Worm (Caenorhabditis elegans) whole organism, L4/young adult: Measurements from ENCODE around the gene Y45F10B.12.
"Not testable (repeated sequence)": the region's sequence is repeated elsewhere in the genome, so short reads cannot be mapped to it uniquely, and the experiment has no call there.

Experiments used
- W03F9.2 ChIP-seq: fragments of 150-350 bp; optimal IDR thresholded peaks from 2 replicates; lab custom pipeline; 2014; ENCODE audit warnings: missing biosample characterization, missing genetic modification characterization
- dao-5 ChIP-seq: sonication (generic microtip); optimal IDR thresholded peaks from 2 replicates; lab custom pipeline; 2016; ENCODE audit warnings: missing genotype, missing genetic modification characterization, moderate library complexity, missing compliant biosample characterization
- him-1 ChIP-seq: sonication (generic microtip); optimal IDR thresholded peaks from 2 replicates; lab custom pipeline; 2016; ENCODE audit warnings: missing genotype, missing genetic modification reagents, missing genetic modification characterization, missing compliant biosample characterization

Y45F10B.12 gene

DNA sequence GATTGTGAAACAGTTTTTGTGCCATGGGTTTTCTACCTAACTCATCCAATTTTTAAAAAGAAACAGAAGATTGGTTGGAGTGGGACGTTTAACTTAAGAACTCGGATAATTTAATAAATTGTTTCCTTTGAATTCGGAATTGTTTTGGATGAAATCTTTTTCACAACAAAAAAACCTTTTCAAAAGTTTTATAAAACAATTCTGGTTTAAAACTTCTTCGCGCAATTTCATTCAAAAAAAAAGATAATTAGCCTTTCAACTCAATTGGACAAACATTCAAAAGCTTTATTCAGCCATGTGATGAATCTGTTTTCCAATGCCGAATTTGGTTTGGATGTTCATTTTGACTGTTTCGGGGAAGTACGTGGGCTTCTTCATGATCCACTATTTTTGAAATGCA is at the start of gene Y45F10B.12:
TSS of gene Y45F10B.12 (plus strand) at position 301 of the 400 bp plus-strand sequence.
- TF ChIP-seq W03F9.2 (tag; lab: Kevin White, UChicago) (no peak), him-1 (tag; lab: Kevin White, UChicago) (no peak), dao-5 (tag; lab: Kevin White, UChicago) (no peak)

DNA sequence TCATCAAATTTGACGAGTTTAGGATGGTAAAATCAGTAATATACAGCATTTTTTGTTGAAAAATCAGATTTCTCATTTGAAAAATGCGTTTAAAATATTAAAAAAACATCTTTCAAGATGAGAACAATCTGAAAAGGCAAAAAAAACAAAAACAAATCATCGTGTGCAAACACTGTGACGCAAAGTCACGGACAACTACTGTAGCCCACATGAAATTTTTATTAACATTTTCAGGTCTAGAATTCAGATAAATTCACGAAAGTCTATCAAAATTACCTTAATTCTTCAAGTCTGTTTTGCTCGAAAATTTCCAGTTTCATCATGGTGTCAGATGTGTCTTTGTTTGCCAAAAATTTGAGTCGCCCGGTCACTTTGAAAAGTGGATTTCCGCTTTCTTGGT is 48.4 kb upstream of the Y45F10B.12 start:
- TF ChIP-seq dao-5 (tag; lab: Kevin White, UChicago) = no peak
- no peak for TF ChIP-seq him-1 (tag; lab: Kevin White, UChicago)
- TF ChIP-seq W03F9.2 (tag; lab: Kevin White, UChicago) = no peak

DNA sequence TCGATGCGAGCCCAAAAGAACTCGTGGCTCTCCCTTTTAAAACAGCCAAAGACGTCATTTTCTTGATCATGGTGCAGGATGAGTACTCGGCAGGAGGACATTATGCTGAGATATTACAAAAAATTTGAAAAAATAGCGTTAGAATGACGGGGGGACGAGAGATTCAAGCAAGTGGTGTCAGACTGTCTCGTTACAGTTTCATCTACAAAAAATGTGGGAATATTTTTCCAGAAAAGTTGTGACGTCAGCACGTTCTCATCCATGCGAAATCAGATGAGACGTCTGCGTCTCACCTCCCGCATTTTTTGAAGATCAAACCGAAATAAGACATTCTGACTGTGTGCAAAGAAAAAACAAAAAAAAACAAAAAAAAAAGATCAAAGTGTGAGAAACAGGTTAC is 47.1 kb upstream of the Y45F10B.12 start, which contains the start of gene rsd-2:
TSS of gene rsd-2 (minus strand) at position 101 of the 400 bp plus-strand sequence.
- TF ChIP-seq him-1 (tag; lab: Kevin White, UChicago) = no peak
- no peak for TF ChIP-seq W03F9.2 (tag; lab: Kevin White, UChicago)
- TF ChIP-seq dao-5 (tag; lab: Kevin White, UChicago) = no peak

DNA sequence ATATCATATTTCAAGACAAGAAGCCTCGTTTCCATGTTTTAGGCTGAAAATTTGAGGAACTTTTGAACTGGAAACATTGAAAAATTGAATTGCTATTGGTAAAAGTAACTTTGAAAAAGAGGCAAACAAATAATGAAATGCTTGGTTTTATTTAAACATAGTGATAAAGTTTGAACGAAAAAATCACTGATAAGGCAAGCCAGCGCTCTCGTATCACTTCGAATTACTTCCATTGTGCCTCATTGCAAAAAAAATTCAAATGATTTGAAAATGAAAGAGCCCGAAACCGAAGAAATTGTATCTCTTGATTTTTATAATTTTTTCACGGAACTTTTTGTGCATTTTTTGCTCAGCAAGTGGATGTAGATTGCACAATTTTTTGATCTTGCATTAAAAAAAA is 39.1 kb upstream of the Y45F10B.12 start, which contains the start of gene F52G2.3:
TSS of gene F52G2.3 (minus strand) at position 43 of the 400 bp plus-strand sequence.
- no peak for TF ChIP-seq W03F9.2 (tag; lab: Kevin White, UChicago)
- no peak for TF ChIP-seq him-1 (tag; lab: Kevin White, UChicago)
- no peak for TF ChIP-seq dao-5 (tag; lab: Kevin White, UChicago)

DNA sequence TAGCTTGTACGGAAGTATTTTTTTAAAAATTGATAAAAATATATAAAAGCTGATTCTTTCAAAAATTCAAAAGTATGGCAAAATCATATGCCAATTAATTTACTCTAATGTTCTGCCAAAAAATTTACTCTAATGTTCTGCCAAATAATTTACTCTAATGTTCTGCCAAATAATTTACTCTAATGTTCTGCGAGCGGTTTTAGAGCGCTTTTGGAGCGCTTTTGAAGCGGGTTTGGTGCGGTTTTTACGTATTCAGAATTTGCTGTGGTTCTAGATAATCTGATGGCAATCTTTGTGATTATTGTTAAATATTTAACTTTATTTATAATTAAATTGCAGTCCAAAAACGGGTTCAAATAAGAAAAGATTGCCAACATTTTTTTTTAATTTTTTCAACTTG is 37.9 kb upstream of the Y45F10B.12 start:
- TF ChIP-seq dao-5 (tag; lab: Kevin White, UChicago) = no peak
- no peak for TF ChIP-seq him-1 (tag; lab: Kevin White, UChicago)
- TF ChIP-seq W03F9.2 (tag; lab: Kevin White, UChicago) = no peak

DNA sequence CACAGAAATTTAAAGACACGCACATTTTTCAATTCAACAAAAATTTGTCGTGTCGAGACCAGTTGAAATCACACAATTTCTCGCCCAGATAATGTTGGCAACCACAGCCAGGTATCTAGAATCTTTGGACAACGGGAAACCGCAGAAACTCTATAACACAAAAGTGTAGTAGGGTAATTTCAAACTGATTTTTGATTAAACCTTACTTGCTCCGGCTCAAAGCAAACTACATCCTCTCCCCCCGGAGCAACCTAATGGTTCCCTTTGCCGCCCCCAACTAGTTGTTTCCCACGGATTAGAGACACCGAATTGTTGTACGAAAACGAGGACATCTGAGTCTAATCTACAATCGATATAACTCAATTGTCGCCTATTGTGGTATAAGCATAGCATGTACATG is 32.9 kb upstream of the Y45F10B.12 start:
- TF ChIP-seq W03F9.2 (tag; lab: Kevin White, UChicago) (no peak), him-1 (tag; lab: Kevin White, UChicago) (no peak), dao-5 (tag; lab: Kevin White, UChicago) (no peak)

DNA sequence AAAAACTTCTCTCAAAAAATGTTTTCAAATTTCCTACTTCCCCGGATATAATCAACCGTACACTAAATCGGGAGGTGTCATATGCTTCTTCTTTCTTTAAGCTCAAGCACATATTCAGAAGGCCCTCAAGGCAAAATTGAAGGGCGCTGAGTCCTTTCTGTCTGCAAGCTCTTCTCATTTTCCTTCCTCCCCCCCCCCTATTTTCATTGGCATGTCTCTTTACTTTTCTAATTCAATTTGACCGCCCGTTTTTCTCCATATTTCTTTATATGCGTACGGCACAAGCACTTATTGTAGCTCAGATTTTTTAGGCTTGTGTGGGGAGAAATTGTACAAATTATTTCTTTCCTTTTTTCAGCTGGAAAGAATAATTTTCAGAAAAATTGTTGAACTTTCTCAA is 31.8 kb upstream of the Y45F10B.12 start:
- TF ChIP-seq W03F9.2 (tag; lab: Kevin White, UChicago) = no peak
- no peak for TF ChIP-seq dao-5 (tag; lab: Kevin White, UChicago)
- TF ChIP-seq him-1 (tag; lab: Kevin White, UChicago) = no peak

DNA sequence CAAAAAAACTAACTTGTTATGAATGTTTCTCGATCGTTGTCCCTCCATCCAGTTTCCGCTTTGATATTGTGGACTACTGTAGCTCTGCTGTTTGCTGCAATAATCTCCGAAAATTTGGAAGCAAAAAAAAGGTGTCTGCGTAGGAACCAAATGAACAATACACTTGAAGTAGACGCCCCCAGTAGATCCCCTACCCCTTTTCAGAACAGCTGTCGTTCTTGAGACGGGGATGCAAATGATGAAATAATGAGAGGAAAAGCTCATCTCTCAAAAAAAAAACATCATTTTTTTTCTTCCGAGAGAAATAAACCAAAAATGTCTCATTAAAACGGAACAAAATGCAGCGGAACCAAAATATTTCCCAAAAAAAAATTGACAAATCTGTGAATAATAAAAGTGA is 29.9 kb upstream of the Y45F10B.12 start:
- TF ChIP-seq W03F9.2 (tag; lab: Kevin White, UChicago) = no peak
- TF ChIP-seq him-1 (tag; lab: Kevin White, UChicago) = no peak
- TF ChIP-seq dao-5 (tag; lab: Kevin White, UChicago) = no peak

DNA sequence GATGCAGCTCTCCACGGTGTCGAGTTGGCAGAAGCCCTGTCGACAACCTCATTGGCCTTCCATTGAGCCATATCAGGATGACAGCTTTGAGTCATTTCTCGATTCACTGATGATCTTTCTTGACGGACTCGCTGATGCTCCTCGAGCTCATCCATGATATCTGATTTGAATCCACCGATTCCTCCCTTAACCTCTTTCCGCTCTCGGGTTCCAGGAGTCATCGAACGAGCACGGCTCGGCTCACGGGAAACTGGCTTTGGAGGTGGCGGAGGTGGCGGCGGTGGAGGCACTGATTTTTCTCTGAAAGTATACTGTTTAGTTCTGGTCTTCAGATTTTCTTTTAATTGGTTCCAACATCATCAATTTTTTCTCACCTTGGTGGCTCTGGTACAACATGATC is 28.3 kb upstream of the Y45F10B.12 start:
- TF ChIP-seq him-1 (tag; lab: Kevin White, UChicago) (no peak), dao-5 (tag; lab: Kevin White, UChicago) (no peak), W03F9.2 (tag; lab: Kevin White, UChicago) (no peak)

DNA sequence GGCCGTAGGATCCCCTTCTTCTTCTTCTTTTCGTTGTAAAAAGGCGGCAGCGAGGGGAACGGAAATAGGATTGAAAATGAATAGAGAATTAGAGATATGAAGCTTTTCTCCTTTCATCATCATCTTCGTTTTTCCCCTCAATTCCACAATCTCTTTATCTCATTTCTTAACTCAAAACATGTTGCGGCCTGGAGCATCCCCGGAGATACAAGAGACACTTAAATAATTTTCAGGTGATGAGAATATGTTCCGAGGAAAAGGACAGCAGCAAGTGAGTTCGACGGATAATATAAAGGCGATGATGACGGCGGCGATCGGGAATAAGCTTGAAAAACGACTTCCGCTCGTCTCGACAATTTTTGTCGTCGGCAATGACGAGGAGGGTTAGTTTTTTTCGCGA is 25.6 kb upstream of the Y45F10B.12 start, which contains the start of the genes Y45F10B.13 and qui-1:
TSS of gene Y45F10B.13 (minus strand) at position 101 of the 400 bp plus-strand sequence.
TSS of gene qui-1 (plus strand) at position 233 of the 400 bp plus-strand sequence.
- TF ChIP-seq dao-5 (tag; lab: Kevin White, UChicago) = no peak
- no peak for TF ChIP-seq him-1 (tag; lab: Kevin White, UChicago)
- TF ChIP-seq W03F9.2 (tag; lab: Kevin White, UChicago) = no peak

DNA sequence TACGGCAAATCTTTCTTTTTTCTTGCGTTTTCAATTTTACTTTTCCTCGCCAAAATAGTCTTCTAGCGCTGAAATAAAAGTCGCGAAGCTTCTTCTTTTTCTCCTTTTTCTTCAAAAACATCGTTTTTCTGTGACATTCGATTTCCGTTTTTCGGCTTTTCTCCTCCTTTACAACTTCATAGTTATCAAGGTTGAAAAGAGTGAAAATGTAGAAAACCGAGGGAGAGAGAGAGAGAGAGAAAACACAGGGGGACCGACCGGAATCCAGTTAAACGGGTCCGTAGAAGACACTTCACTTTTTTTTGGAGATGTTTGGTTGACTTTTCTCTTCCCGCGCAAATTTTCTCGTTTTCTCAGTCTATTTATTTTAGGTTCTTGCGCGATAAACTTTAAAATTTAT is 23.0 kb upstream of the Y45F10B.12 start:
- TF ChIP-seq him-1 (tag; lab: Kevin White, UChicago) = no peak

DNA sequence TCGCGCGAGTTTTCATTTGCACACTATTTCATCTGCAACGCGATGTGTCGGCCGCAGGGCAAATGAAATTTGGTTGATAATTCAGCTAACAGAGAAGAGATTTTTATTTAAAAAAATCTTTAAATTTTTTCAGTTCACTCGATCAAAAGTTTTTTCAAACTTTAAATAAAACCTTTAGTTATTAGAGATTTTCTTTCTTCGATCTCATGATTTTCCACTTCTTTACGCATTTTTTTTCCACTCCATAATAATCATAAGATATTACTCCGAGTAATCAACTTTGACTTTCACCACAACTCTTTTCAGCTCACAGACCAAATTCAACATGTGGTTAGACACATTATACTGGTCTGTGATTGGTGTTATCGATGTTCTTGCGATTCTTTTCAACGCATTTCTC is 12.5 kb upstream of the Y45F10B.12 start, which contains the start of gene srd-10:
TSS of gene srd-10 (plus strand) at position 301 of the 400 bp plus-strand sequence.
- TF ChIP-seq him-1 (tag; lab: Kevin White, UChicago) = no peak
- TF ChIP-seq dao-5 (tag; lab: Kevin White, UChicago) = no peak

DNA sequence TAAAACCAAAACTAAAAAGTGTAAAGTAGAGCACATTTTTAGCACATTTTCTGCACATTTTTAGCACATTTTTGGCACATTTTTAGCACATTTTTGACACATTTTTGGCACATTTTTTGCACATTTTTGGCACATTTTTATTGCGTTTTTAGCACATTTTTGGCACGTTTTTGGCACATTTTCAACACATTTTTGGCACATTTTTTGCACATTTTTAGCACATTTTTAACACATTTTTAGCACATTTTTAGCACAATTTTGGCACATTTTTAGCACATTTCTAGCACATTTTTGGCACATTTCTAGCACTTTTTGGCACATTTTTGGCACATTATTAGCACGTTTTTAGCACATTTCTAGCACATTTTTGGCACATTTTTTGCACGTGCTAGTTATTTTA is 11.6 kb upstream of the Y45F10B.12 start:
- TF ChIP-seq W03F9.2 (tag; lab: Kevin White, UChicago) (no peak), dao-5 (tag; lab: Kevin White, UChicago) (no peak), him-1 (tag; lab: Kevin White, UChicago) (no peak)

DNA sequence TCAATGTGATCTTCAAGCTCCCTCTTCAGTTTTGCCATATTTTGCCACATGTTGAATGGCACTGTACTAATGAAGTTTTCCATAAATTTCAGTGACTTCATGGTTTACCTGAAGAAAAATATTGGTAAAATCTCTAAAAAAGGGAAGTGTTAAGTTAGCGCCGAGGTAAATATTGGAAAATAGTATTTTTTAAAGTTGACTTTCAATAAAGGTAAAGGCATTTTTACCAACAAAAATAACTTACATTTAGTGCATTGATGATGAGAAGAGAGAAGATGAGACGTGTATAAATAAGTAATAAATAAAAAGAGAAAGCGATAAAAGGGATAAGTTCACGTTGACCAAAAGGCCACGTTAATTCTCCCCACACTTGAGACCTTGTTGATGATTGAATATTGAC is 9.1 kb upstream of the Y45F10B.12 start, which contains the start of gene Y45F10B.8:
TSS of gene Y45F10B.8 (minus strand) at position 101 of the 400 bp plus-strand sequence.
- TF ChIP-seq him-1, dao-5, W03F9.2 (tag; lab: Kevin White, UChicago): not testable (repeated sequence)
